Fruit fly (Drosophila melanogaster) ovary, adult (tissue): Measurements from ENCODE around the gene mRpS35.

Source experiments
- CG17801 ChIP-seq: fragments of 200-800 bp; optimal IDR thresholded peaks from 2 replicates; lab custom pipeline; 2019; ENCODE audit warnings: missing biosample characterization, mild to moderate bottlenecking, missing genetic modification characterization, moderate library complexity; ENCODE audit not compliant: partially characterized antibody

The mRpS35 gene

dm6 chr3L:2829916-2830315 is 49.2 kb downstream of the mRpS35 start:
- TF ChIP-seq CG17801 (GFP tag; lab: Kevin White, UChicago): no peak

- no peak for TF ChIP-seq CG17801 (GFP tag; lab: Kevin White, UChicago)
These were observed 50.5 kb downstream of the mRpS35 start for dm6 chr3L:2831157-2831556.
